Worm (Caenorhabditis elegans) whole organism, L2 larva: ENCODE measurements around the gene F31E3.12.

ENCODE experiments used
- ZK546.5 ChIP-seq: sonication (generic microtip); optimal IDR thresholded peaks from 2 replicates; lab custom pipeline; 2017; ENCODE audit warnings: missing biosample characterization, missing genetic modification characterization
- dmd-4 ChIP-seq: sonication (generic microtip); optimal IDR thresholded peaks from 2 replicates; lab custom pipeline; 2017; ENCODE audit warnings: missing biosample characterization, missing genetic modification characterization
- fos-1 ChIP-seq: fragments of 150-350 bp; optimal IDR thresholded peaks from 2 replicates; lab custom pipeline; 2014; ENCODE audit warnings: missing biosample characterization, missing genetic modification characterization
- mab-5 ChIP-seq: fragments of 150-350 bp; optimal IDR thresholded peaks from 2 replicates; lab custom pipeline; 2014; ENCODE audit warnings: missing biosample characterization, missing genetic modification characterization
- nhr-77 ChIP-seq: fragments of 150-350 bp; optimal IDR thresholded peaks from 2 replicates; lab custom pipeline; 2014; ENCODE audit warnings: missing biosample characterization, missing genetic modification characterization
- sma-9 ChIP-seq, 2 experiments: fragments of 150-350 bp in 1 of 2; sonication (generic microtip) in 1 of 2; optimal IDR thresholded peaks; 2 replicates each; lab custom pipeline; 2014 to 2016; ENCODE audit warnings: missing genetic modification characterization in 2 of 2, mild to moderate bottlenecking in 1 of 2, missing biosample characterization in 1 of 2, missing compliant biosample characterization in 1 of 2, missing genetic modification reagents in 1 of 2, moderate library complexity in 1 of 2

ce11 chrIII:6961167-6961566, 8.0 kb upstream of the F31E3.12 start:
- TF ChIP-seq fos-1 (tag; lab: Kevin White, UChicago), result peak; percentile 24
- TF ChIP-seq dmd-4, result no peak
- no peak for TF ChIP-seq mab-5
- TF ChIP-seq sma-9 (GFP tag; optimal IDR thresholded peaks at IDR 0.05; lab: Kevin White, UChicago), result no peak
- no peak for TF ChIP-seq sma-9 (tag; optimal IDR thresholded peaks at IDR 0.05; lab: Kevin White, UChicago)
- no peak for TF ChIP-seq ZK546.5 (tag; lab: Kevin White, UChicago)
- TF ChIP-seq nhr-77 (tag; lab: Kevin White, UChicago), result no peak
